Worm (Caenorhabditis elegans): ENCODE results near the gene C37C3.10.

DNA sequence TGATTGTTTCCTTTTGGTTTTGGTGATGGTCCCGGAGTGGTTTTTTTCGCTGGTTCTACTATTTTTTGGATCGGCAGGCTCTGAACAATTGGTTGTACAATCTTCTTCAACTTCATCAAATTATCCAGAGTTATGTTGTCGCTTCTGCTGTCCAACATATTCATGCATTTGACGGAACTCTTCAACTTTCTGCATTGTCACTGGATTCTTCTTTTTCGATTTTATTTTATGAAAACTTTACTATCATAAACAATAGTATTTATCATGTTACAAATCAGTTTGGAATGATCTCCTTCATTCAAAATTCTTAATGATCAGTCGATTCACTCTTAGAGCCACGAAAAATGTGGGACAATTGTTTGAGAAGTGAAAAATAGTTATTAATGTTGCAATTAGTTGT lies 10.8 kb downstream of the C37C3.10 start:
- TF ChIP-seq ceh-83 (GFP tag; optimal IDR thresholded peaks at IDR 0.05) (no peak), nhr-76 (tag; optimal IDR thresholded peaks at IDR 0.05) (no peak), nhr-237 (tag; optimal IDR thresholded peaks at IDR 0.05) (no peak), tbx-8 (GFP tag; optimal IDR thresholded peaks at IDR 0.05) (no peak), mep-1 (tag; optimal IDR thresholded peaks at IDR 0.05) (no peak), sptf-1 (tag; optimal IDR thresholded peaks at IDR 0.05) (no peak), nhr-12 (tag; optimal IDR thresholded peaks at IDR 0.05) (no peak), nhr-28 (tag; optimal IDR thresholded peaks at IDR 0.05) (no peak)
